Fruit fly (Drosophila melanogaster) ovary, adult (tissue): ENCODE results near the gene CG9837.

Experiments
- CG17801 ChIP-seq: fragments of 200-800 bp; optimal IDR thresholded peaks from 2 replicates; lab custom pipeline; 2019; ENCODE audit warnings: missing biosample characterization, mild to moderate bottlenecking, missing genetic modification characterization, moderate library complexity; ENCODE audit not compliant: partially characterized antibody

Gene CG9837

DNA sequence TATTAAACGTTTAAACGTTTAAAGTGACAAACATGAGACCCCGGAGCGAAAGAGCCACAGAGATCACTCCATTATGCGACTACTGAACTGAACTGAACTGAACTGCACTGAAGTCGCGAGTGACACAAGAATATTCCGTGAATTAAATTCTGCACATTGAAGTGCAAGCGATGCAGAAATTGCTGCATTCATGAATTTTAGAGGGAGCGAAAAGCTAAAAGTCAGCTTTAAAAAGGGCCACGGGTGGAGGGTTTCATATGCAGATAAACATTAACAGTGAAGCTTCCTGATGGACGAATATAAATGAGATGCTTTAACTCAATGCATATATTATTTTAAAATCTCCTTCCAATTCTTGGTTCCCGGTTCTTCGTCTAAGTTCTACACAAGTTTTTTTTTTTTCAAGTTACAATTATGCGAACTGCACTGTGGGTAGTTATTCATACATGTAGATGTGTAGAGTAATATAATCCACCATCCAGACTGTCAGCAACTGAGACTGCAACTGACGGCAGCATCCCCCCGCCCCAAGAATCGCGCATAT, 33.8 kb upstream of the CG9837 start:
- TF ChIP-seq CG17801 (GFP tag; lab: Kevin White, UChicago): peak; percentile 43

DNA sequence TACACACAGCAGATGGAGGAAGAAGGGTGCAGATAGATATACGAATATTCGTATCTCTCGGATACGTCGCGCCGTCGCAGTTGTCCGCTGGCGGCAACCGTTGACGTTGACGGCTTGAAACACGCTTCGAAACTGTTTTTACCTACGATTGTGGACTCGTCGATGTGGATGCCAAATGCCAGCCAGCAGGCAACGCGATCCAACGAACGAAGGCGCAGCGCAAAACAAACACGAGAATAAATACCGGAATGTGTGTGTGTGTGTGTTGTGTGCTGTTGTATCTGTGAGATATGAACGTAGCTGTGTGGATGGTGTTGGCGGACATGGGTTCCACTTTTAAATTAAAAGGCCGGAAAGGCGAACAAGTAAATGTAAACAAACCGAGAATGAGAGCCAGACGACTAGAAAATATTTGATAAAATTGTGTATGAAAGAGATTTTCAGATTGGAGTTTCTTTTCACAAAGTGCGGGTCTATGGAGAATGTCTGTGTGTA, 32.8 kb upstream of the CG9837 start:
- TF ChIP-seq CG17801 (GFP tag; lab: Kevin White, UChicago): peak; percentile 30

DNA sequence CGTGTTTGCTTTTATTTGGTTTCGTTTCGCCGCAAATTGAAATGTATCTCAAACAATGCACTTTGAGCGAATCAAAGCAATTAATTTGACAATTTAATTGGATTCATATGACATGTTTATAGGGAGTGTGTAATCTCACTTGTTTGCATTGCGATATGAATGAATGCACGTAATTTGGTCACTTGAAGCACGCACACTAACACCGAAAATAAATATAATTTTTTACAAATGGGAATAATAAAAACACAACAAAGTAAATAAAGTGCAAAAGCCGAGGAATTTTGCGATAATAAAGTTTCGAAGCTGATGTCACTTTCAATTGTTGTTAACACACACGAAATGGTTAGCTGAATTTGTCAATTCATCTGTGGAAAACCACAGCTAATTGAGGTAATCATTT, 31.6 kb upstream of the CG9837 start:
- TF ChIP-seq CG17801 (GFP tag; lab: Kevin White, UChicago): no peak

DNA sequence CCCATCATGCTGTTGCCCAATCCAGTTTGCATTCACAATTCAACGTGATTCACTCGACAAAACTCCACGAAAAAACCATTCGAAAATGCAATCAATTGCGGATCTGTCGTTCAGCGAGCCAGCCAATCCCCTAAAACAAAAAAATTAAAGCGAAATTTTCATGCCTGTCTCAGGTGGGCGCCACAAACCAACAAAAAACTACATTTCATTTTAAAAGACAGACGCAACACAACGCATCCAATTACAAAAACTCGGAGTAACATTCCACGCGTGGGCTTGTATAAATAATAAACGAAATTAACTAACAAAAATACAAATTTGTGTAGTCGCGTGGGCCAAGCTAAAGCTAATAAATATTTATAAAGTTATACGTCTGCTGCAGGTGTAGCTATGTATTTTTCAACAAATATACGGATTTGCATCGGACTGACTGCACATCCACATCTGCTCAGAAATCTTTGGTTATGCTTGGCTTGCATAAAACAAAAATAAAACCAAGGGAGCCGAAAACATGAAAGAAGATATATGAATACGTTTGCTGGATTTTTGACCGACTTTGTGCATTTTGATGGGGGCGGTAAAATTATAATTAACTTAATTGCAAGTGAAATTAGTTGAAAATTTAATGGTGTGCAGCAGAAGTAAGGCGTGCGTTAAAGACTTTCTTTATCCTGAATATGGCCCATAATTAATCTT, 30.7 kb upstream of the CG9837 start:
- TF ChIP-seq CG17801 (GFP tag; lab: Kevin White, UChicago): no peak

DNA sequence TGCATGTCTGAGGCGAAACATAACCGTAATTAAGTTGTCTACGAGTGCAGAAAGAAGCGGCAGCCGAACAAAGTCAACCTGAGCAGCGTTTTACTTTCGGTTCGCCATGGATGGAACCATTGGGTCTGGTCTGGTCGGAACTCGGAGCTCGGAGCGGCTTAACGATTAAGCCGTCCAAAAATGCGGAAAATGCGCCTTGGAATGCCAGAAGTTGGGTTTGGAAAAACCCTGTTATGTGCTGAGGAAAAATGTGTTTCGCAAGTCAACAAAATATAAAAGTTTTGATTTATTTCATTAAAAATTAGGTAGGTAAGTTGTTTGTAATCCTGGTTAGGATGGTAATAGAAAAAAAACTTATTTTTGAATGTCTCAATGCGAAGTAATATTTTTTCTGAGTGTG, 28.2 kb upstream of the CG9837 start:
- TF ChIP-seq CG17801 (GFP tag; lab: Kevin White, UChicago): no peak

DNA sequence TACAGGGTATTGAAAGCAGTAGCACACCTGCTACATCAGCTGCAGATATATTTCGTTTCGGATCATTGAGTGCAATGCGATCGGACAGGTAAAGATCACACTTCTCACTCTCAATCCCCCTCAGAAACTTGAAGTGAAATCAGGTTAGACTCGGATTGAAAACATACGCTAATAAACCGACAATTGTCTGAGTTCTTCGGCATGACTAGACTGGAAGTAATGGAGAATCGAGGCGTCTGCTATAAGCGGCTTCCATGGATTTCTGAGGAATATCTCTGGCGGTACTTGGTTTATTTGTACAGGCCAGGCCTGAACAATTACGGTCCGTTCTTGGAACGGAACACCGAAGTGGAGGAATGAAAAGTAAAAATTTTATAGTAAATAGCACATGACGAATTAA, 27.7 kb upstream of the CG9837 start:
- no peak for TF ChIP-seq CG17801 (GFP tag; lab: Kevin White, UChicago)

DNA sequence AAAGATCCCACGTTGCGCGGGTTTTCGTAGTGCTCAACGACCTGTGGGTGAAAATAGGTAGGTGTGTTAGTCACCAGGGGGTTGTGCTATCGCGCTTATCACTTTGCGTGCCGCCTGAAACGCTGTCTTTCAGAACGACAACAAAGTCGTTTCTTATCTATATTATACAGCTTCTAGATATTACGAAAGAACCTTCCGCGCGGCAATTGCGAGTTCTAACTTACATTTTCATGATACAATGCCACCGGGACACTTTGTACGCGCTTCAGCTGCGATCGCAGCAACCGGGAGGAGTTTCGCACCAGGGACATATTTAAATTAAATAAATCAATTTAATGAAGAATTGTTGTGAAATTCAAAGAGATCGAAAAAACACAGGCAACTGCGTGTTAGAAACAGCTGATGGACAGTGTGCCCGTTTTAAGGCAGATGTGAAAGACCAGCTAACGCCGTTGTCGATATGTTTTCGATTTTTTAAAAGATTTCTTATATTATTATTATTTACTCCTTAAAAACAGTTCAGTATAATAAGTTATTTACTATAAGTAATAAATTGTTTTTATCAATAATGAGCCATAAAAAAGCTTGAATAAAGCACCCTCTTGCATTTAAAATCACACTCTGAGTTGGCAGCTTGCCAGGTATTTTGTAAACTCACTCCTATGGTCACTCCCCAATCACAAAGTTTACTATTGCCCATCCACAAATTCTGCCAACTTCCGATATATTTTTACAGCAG, 10.6 kb upstream of the CG9837 start, which contains the start of the genes IscU and CG8379:
Gene IscU, minus strand, starts transcription at position 417 of the 739 bp plus-strand sequence.
Gene CG8379, plus strand, starts transcription at position 651 of the 739 bp plus-strand sequence.
- TF ChIP-seq CG17801 (GFP tag; lab: Kevin White, UChicago): peak; percentile 73

DNA sequence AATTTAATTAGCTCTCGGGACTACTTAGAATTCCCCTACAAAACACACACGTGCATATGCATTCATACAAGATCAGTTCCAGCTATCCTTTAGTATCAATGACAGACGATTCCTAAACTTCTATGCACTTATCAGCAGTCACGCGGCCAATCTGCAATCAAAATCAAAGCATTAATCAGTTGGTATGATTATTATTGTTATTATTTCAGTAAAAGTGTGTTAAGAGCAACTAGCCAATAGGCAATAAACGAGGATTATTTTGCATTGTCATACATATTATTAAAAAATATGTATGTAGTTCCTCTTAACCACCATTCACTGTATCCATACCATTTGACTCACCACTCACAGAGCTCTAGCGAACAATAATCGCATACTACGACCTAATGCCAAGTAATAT, 9.5 kb upstream of the CG9837 start:
- TF ChIP-seq CG17801 (GFP tag; lab: Kevin White, UChicago): no peak

DNA sequence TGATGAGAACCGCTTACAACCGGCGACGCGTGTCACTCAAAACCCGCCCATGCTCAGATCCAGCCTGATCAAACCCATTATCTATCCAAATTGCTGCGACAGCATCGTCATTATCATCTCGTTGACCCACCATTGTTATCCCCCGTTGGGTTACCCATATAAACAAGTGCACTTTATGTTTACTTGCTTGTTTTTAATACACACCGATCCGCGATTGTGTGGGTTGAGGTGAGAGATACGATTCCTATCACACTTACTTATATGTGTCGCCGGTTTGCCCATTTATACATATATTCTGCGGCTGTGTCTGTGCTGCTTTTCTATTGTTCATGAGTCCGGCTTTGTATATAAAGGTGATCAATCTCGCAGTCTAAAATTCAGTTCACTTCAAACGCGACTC, 8.2 kb upstream of the CG9837 start, which contains the start of gene CG8369:
Gene CG8369, plus strand, starts transcription at position 386 of the 400 bp plus-strand sequence.
- TF ChIP-seq CG17801 (GFP tag; lab: Kevin White, UChicago): no peak

DNA sequence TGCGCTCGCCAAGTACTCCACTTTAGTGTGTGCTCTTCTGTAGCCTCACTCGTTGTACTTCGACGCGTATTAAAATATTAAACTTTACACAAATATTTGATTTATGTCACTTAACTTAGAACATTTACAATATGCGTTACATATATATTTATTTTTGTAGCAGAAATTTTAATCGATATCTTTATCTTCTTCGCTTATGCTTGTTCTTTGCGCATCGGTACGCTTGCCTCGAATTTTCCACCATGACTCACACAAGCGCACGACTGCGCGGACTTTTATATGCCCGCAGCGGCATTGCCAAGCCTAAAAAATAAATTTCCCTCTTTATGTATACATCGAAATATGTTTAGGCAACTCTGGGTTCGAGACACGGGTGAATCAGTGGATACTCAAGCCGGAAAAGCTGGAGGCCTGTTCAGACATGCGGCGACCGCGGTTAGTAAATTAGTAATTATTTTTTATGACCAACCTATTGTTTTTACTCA, 7.1 kb upstream of the CG9837 start, which contains the start of gene aqz:
Gene aqz, minus strand, starts transcription at position 255 of the 485 bp plus-strand sequence.
- TF ChIP-seq CG17801 (GFP tag; lab: Kevin White, UChicago): peak; percentile 67

DNA sequence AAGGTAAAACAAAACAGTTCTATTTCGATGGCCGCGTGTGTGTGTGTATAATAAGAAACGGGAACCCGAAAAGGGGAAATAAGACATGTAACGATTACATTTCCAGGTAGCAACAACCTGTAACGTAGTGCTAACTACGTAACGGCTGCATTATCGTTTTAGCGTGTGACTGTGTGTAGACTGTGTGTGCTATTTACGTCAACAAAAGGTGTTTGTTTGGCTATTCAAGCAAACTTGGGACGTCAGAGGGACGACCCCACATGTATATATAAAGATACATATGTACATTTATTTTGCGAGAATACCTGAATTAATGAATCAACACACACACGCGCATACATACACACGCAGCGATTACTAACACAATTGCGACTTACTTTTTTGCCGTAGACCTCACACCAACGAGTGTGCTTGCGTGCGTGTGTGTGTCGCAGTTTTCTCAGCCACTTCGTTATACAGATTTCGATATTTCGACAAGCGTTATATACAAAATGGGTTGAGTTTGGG, 6.2 kb upstream of the CG9837 start:
- no peak for TF ChIP-seq CG17801 (GFP tag; lab: Kevin White, UChicago)

DNA sequence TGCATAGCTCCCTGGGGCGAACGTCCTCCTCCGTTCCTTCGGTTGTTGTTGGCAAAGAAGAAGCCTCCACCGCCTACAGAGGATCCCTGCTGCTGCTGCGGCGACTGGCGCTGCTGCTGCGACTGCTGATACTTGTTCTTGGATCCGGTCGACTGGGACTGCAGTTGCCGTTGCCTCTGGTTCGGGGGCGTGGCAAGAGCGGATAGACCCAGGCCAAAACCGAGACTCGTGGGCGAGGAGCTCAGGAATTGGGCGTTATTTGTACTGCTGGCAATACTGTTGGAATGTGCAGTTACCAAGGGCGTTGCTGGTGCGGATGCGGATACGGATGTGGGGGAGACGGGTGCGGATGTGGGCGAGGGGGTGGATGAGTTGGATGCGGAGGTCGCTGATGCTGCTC, 4.9 kb upstream of the CG9837 start:
- TF ChIP-seq CG17801 (GFP tag; lab: Kevin White, UChicago): no peak

DNA sequence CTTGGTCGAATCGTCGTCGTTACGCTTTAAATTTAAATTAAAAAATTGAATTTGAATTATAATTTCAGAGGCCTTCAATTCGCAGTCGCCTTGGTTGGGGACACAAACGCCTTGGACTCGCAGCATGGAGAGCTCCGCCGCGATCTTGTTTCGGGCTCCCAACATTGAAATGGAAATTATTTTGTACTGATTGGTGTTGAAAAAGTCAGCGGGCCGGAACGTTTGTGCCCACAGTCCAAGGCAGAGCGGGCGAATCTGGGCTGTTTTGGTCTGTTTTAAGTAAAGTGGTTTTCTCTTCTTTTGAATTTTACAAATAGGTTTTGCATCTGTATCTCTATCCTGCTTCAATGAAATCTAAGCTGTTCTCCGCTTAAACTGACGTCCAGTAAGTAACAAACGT, 1.7 kb upstream of the CG9837 start:
- no peak for TF ChIP-seq CG17801 (GFP tag; lab: Kevin White, UChicago)

DNA sequence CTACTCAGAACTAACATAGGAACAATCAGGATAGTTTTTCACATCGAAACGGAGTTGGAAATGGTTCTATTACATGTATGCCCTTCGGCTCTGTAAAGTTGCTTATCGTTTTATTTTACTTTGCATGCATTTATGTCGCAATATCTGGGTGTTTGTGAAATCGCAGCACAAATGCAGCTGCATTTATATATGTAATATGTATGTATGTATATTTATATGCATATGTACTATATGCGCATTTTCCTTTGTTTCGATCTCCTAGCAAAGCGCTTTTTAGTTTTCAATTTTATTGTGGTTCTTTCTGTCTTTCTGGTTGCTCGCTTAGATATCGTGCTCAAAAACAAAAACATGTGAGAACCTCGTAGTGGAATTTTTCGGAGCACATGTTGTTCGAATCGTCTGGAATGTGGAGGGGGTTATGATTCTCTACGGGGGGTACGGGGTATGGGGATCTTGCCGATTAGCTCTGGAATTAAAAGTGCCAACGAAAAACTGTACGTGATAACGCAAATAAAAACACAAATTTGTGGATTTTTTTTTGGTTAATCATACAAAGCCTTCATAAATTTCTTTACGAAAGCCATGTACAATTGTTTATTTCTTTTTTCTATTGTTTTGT, 759 bp upstream of the CG9837 start:
- TF ChIP-seq CG17801 (GFP tag; lab: Kevin White, UChicago): no peak
